Fruit fly (Drosophila melanogaster) whole organism, embryonic: ENCODE results near the gene JMJD4.

ENCODE experiments used
- CG5245 ChIP-seq: fragments of 200-800 bp; sonication (Bioruptor generic); optimal IDR thresholded peaks from 3 replicates; lab custom pipeline; 2016; ENCODE audit warnings: missing biosample characterization, missing genetic modification characterization
- lmd ChIP-seq: fragments of 200-800 bp; sonication (Bioruptor generic); IDR thresholded peaks from 2 replicates; pipeline ENCODE4 v1.3.6; 2022; ENCODE audit warnings: missing biosample characterization, missing genetic modification characterization
- sr ChIP-seq: fragments of 200-800 bp; sonication (Bioruptor generic); IDR thresholded peaks from 3 replicates; pipeline ENCODE4 v1.3.6; 2022; ENCODE audit warnings: missing biosample characterization, missing genetic modification characterization

dm6 chr2L:18112435-18112834, 46.6 kb downstream of the JMJD4 start:
- TF ChIP-seq sr (no peak), CG5245 (no peak), lmd (GFP tag; lab: Robert Waterston, UW) (no peak)
